In the genomic region with DNA sequence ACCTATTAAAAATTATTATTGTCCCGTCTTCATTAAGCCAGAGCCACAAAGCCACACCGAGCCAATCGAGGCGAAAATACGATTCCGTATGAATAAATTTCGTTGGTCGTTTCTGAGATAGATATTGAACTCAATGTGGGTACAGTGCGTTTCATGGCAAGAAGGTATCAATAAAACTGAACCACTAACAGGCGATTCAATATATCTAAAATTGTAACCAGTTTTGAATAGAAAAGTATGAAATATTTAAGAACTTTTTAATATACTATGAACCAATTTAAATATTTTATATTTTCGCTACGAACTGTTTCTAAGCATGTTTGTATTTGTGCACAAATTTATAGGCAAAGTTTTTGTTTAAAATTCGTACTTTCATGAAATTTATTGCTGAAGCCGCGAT, we compare ENCODE assay signal across 1 fruit fly cellular context.
A peak's percentile ranks its signal among the peaks of the same experiment; 100 is the strongest.
TF ChIP-seq lines count a peak whose summit lies in the region.

No protein-coding gene starts in this region.

TF ChIP-seq in whole organism, embryonic, 481 proteins besides CTCF, POLR2A, EP300 and RAD21 (continued from another document and continues in another):
- TF ChIP-seq BEAF-32 (GFP tag; optimal IDR thresholded peaks at IDR 0.05; lab: Kevin White, UChicago) (no peak), CG2199 (GFP tag; IDR thresholded peaks at IDR 0.05; lab: Robert Waterston, UW) (no peak), Pdp1 (GFP tag; optimal IDR thresholded peaks at IDR 0.05; lab: Kevin White, UChicago) (peak in 1 of 2 experiments; percentile 18), CG9876 (GFP tag; optimal IDR thresholded peaks at IDR 0.05; lab: Kevin White, UChicago) (no peak), CG9437 (GFP tag; optimal IDR thresholded peaks at IDR 0.05; lab: Kevin White, UChicago) (peak; percentile 11), slbo (GFP tag; IDR thresholded peaks at IDR 0.05; lab: Robert Waterston, UW) (peak; percentile 87), tgo (GFP tag; IDR thresholded peaks at IDR 0.05; lab: Robert Waterston, UW) (no peak), CG10462 (GFP tag; optimal IDR thresholded peaks at IDR 0.05; lab: Kevin White, UChicago) (no peak), CG18599 (GFP tag; optimal IDR thresholded peaks at IDR 0.05; lab: Kevin White, UChicago) (peak; percentile 36), HLH3B (GFP tag; IDR thresholded peaks at IDR 0.05; lab: Robert Waterston, UW) (no peak), gfzf (GFP tag; optimal IDR thresholded peaks at IDR 0.05; lab: Kevin White, UChicago) (no peak), sna (GFP tag; IDR thresholded peaks at IDR 0.05; lab: Robert Waterston, UW; ENCODE audit: partially characterized antibody) (no peak), en (GFP tag; optimal IDR thresholded peaks at IDR 0.05; lab: Kevin White, UChicago) (no peak), sug (tag; optimal IDR thresholded peaks at IDR 0.05; lab: Kevin White, UChicago) (no peak), bcd (GFP tag; optimal IDR thresholded peaks at IDR 0.05; lab: Kevin White, UChicago) (peak; percentile 5), dmrt99B (tag; optimal IDR thresholded peaks at IDR 0.05; lab: Kevin White, UChicago) (peak; percentile 9), CoRest (tag; optimal IDR thresholded peaks at IDR 0.05; lab: Kevin White, UChicago) (peak; percentile 73), CG13894 (tag; optimal IDR thresholded peaks at IDR 0.05; lab: Kevin White, UChicago) (no peak), sqz (GFP tag; optimal IDR thresholded peaks at IDR 0.05; lab: Kevin White, UChicago) (no peak), Poxn (GFP tag; IDR thresholded peaks at IDR 0.05; lab: Robert Waterston, UW) (peak; percentile 63), btn (GFP tag; optimal IDR thresholded peaks at IDR 0.05; lab: Kevin White, UChicago) (no peak), twi (tag; optimal IDR thresholded peaks at IDR 0.05; lab: Kevin White, UChicago) (no peak), CG11085 (GFP tag; IDR thresholded peaks at IDR 0.05; lab: Robert Waterston, UW) (no peak), tna (GFP tag; IDR thresholded peaks at IDR 0.05; lab: Robert Waterston, UW; ENCODE audit: partially characterized antibody) (no peak), Doc3 (GFP tag; IDR thresholded peaks at IDR 0.05; lab: Robert Waterston, UW; ENCODE audit: partially characterized antibody) (no peak), vvl (GFP tag; IDR thresholded peaks at IDR 0.05; lab: Robert Waterston, UW) (peak; percentile 55), Rfx (GFP tag; IDR thresholded peaks at IDR 0.05; lab: Robert Waterston, UW) (peak; percentile 93), YL-1 (GFP tag; optimal IDR thresholded peaks at IDR 0.05; lab: Kevin White, UChicago) (no peak), CG13296 (GFP tag; optimal IDR thresholded peaks at IDR 0.05; lab: Kevin White, UChicago) (peak; percentile 9), vfl (GFP tag; optimal IDR thresholded peaks at IDR 0.05; lab: Kevin White, UChicago) (peak; percentile 59), CG32532 (GFP tag; IDR thresholded peaks at IDR 0.05; lab: Robert Waterston, UW) (peak; percentile 87), HLH4C (GFP tag; IDR thresholded peaks at IDR 0.05; lab: Robert Waterston, UW; ENCODE audit: partially characterized antibody) (no peak), CG3838 (GFP tag; optimal IDR thresholded peaks at IDR 0.05; lab: Kevin White, UChicago) (no peak), CG10431 (GFP tag; optimal IDR thresholded peaks at IDR 0.05; lab: Kevin White, UChicago) (no peak), Ssrp (tag; optimal IDR thresholded peaks at IDR 0.05; lab: Kevin White, UChicago) (no peak), CG2889 (GFP tag; IDR thresholded peaks at IDR 0.05; lab: Robert Waterston, UW) (no peak), CG18619 (GFP tag; optimal IDR thresholded peaks at IDR 0.05; lab: Kevin White, UChicago) (peak; percentile 64), CG2875 (GFP tag; optimal IDR thresholded peaks at IDR 0.05; lab: Kevin White, UChicago) (no peak), hth (optimal IDR thresholded peaks at IDR 0.05; lab: Kevin White, UChicago) (no peak), abd-A (tag; optimal IDR thresholded peaks at IDR 0.05; lab: Kevin White, UChicago) (no peak), Deaf1 (tag; optimal IDR thresholded peaks at IDR 0.05; lab: Kevin White, UChicago) (peak; percentile 21), Dek (tag; optimal IDR thresholded peaks at IDR 0.05; lab: Kevin White, UChicago) (peak; percentile 81), B-H2 (GFP tag; optimal IDR thresholded peaks at IDR 0.05; lab: Kevin White, UChicago) (no peak), tin (GFP tag; optimal IDR thresholded peaks at IDR 0.05; lab: Kevin White, UChicago) (no peak), Hand (GFP tag; optimal IDR thresholded peaks at IDR 0.05; lab: Kevin White, UChicago) (no peak), CG7987 (GFP tag; optimal IDR thresholded peaks at IDR 0.05; lab: Kevin White, UChicago) (no peak), NC2β (GFP tag; optimal IDR thresholded peaks at IDR 0.05; lab: Kevin White, UChicago) (no peak), CG14860 (GFP tag; IDR thresholded peaks at IDR 0.05; lab: Robert Waterston, UW; ENCODE audit: partially characterized antibody) (no peak), hkb (optimal IDR thresholded peaks at IDR 0.05; lab: Kevin White, UChicago) (no peak), hkb (GFP tag; IDR thresholded peaks at IDR 0.05; lab: Robert Waterston, UW) (peak; percentile 60; the same call in 1 of the 2 replicates), Ada2b (GFP tag; IDR thresholded peaks at IDR 0.05; lab: Robert Waterston, UW) (0 out of 2 replicates have a peak, but pooled peaks have one; percentile 11), Ravus (GFP tag; IDR thresholded peaks at IDR 0.05; lab: Robert Waterston, UW) (no peak), pita (GFP tag; optimal IDR thresholded peaks at IDR 0.05; lab: Kevin White, UChicago) (no peak), tup (GFP tag; optimal IDR thresholded peaks at IDR 0.05; lab: Kevin White, UChicago) (no peak), CG1647 (GFP tag; optimal IDR thresholded peaks at IDR 0.05; lab: Kevin White, UChicago) (no peak), HLHmδ (GFP tag; optimal IDR thresholded peaks at IDR 0.05; lab: Kevin White, UChicago) (no peak), CG4820 (GFP tag; optimal IDR thresholded peaks at IDR 0.05; lab: Kevin White, UChicago) (no peak), bbx (GFP tag; IDR thresholded peaks at IDR 0.05; lab: Robert Waterston, UW; ENCODE audit: partially characterized antibody) (no peak), CG8290 (GFP tag; optimal IDR thresholded peaks at IDR 0.05; lab: Kevin White, UChicago) (no peak), CG8290 (tag; optimal IDR thresholded peaks at IDR 0.05; lab: Kevin White, UChicago) (peak in 1 of 2 experiments; percentile 74), H15 (GFP tag; IDR thresholded peaks at IDR 0.05; lab: Robert Waterston, UW) (peak; percentile 50; the same call in 2 of the 3 replicates), slp2 (GFP tag; optimal IDR thresholded peaks at IDR 0.05; lab: Kevin White, UChicago) (no peak), oc (tag; optimal IDR thresholded peaks at IDR 0.05; lab: Kevin White, UChicago) (no peak), D (optimal IDR thresholded peaks at IDR 0.05; lab: Kevin White, UChicago) (no peak), D (GFP tag; optimal IDR thresholded peaks at IDR 0.05; lab: Kevin White, UChicago) (no peak), Drgx (GFP tag; IDR thresholded peaks at IDR 0.05; lab: Robert Waterston, UW) (no peak), al (GFP tag; IDR thresholded peaks at IDR 0.05; lab: Robert Waterston, UW) (peak; percentile 56; the same call in 1 of the 2 replicates), CG10979 (tag; optimal IDR thresholded peaks at IDR 0.05; lab: Kevin White, UChicago) (no peak), croc (GFP tag; conservative IDR thresholded peaks at IDR 0.05; lab: Robert Waterston, UW) (no peak), Dref (GFP tag; IDR thresholded peaks at IDR 0.05; lab: Robert Waterston, UW) (no peak), CG6765 (GFP tag; optimal IDR thresholded peaks at IDR 0.05; lab: Kevin White, UChicago) (no peak), Abd-B (GFP tag; optimal IDR thresholded peaks at IDR 0.05; lab: Kevin White, UChicago) (no peak), pan (optimal IDR thresholded peaks at IDR 0.05; lab: Kevin White, UChicago) (no peak), pan (GFP tag; optimal IDR thresholded peaks at IDR 0.05 in 1 of 2, IDR thresholded peaks at IDR 0.05 in 1 of 2) (peak in 1 of 2 experiments; percentile 57), p53 (GFP tag; optimal IDR thresholded peaks at IDR 0.05; lab: Kevin White, UChicago) (no peak), zen2 (GFP tag; IDR thresholded peaks at IDR 0.05; lab: Robert Waterston, UW; ENCODE audit: partially characterized antibody) (no peak), kni (GFP tag; optimal IDR thresholded peaks at IDR 0.05; lab: Kevin White, UChicago) (no peak), CG12299 (tag; optimal IDR thresholded peaks at IDR 0.05; lab: Kevin White, UChicago) (no peak), ssp (GFP tag; IDR thresholded peaks at IDR 0.05; lab: Robert Waterston, UW) (no peak), nerfin-2 (GFP tag; IDR thresholded peaks at IDR 0.05; lab: Robert Waterston, UW; ENCODE audit: partially characterized antibody) (no peak), ERR (GFP tag; optimal IDR thresholded peaks at IDR 0.05; lab: Kevin White, UChicago) (no peak), danr (GFP tag; IDR thresholded peaks at IDR 0.05; lab: Robert Waterston, UW) (peak; percentile 26; the same call in 1 of the 2 replicates), grn (GFP tag; optimal IDR thresholded peaks at IDR 0.05; lab: Kevin White, UChicago) (no peak), CG7271 (tag; optimal IDR thresholded peaks at IDR 0.05; lab: Kevin White, UChicago) (no peak), ranshi (GFP tag; IDR thresholded peaks at IDR 0.05; lab: Robert Waterston, UW) (no peak), HmgD (GFP tag; optimal IDR thresholded peaks at IDR 0.05; lab: Kevin White, UChicago) (no peak), rib (GFP tag; IDR thresholded peaks at IDR 0.05; lab: Robert Waterston, UW) (no peak), fru (optimal IDR thresholded peaks at IDR 0.05; lab: Kevin White, UChicago) (no peak), Doc2 (GFP tag; IDR thresholded peaks at IDR 0.05; lab: Robert Waterston, UW) (no peak), CG2120 (GFP tag; optimal IDR thresholded peaks at IDR 0.05; lab: Kevin White, UChicago) (peak; percentile 88), Dfd (GFP tag; optimal IDR thresholded peaks at IDR 0.05; lab: Kevin White, UChicago) (no peak), CG11560 (tag; IDR thresholded peaks at IDR 0.05; lab: Robert Waterston, UW) (no peak), BtbVII (GFP tag; optimal IDR thresholded peaks at IDR 0.05; lab: Kevin White, UChicago) (peak; percentile 27), prd (optimal IDR thresholded peaks at IDR 0.05; lab: Kevin White, UChicago) (no peak), prd (GFP tag; IDR thresholded peaks at IDR 0.05; lab: Robert Waterston, UW) (peak; percentile 58; the same call in 2 of the 3 replicates), CG4617 (GFP tag; optimal IDR thresholded peaks at IDR 0.05; lab: Kevin White, UChicago; ENCODE audit: borderline replicate concordance) (no peak), CG31224 (GFP tag; IDR thresholded peaks at IDR 0.05; lab: Robert Waterston, UW) (peak; percentile 46; the same call in 1 of the 2 replicates), dmrt11E (tag; optimal IDR thresholded peaks at IDR 0.05; lab: Kevin White, UChicago) (no peak), CG15514 (GFP tag; optimal IDR thresholded peaks at IDR 0.05; lab: Kevin White, UChicago) (no peak), Xrp1 (GFP tag; IDR thresholded peaks at IDR 0.05; lab: Robert Waterston, UW) (peak; percentile 23; the same call in 1 of the 2 replicates), hb (GFP tag; IDR thresholded peaks at IDR 0.05; lab: Robert Waterston, UW; ENCODE audit: partially characterized antibody) (no peak), fd64A (GFP tag; optimal IDR thresholded peaks at IDR 0.05; lab: Kevin White, UChicago) (no peak), Fer3 (tag; optimal IDR thresholded peaks at IDR 0.05; lab: Kevin White, UChicago) (peak; percentile 68), mam (GFP tag; optimal IDR thresholded peaks at IDR 0.05; lab: Kevin White, UChicago) (no peak), CG17359 (tag; optimal IDR thresholded peaks at IDR 0.05; lab: Kevin White, UChicago) (peak; percentile 38), peb (GFP tag; IDR thresholded peaks at IDR 0.05; lab: Robert Waterston, UW) (no peak), da (GFP tag; optimal IDR thresholded peaks at IDR 0.05; lab: Kevin White, UChicago) (no peak), cg (GFP tag; optimal IDR thresholded peaks at IDR 0.05; lab: Kevin White, UChicago) (no peak), NC2α (GFP tag; optimal IDR thresholded peaks at IDR 0.05; lab: Kevin White, UChicago) (no peak), Trl (optimal IDR thresholded peaks at IDR 0.05; lab: Kevin White, UChicago) (no peak), Trl (GFP tag; optimal IDR thresholded peaks at IDR 0.05; lab: Kevin White, UChicago) (no peak), Med (GFP tag; lab: Kevin White, UChicago) (peak; percentile 77), CG6689 (GFP tag; IDR thresholded peaks at IDR 0.05; lab: Robert Waterston, UW) (peak; percentile 39; the same call in 1 of the 2 replicates), CG18476 (GFP tag; optimal IDR thresholded peaks at IDR 0.05; lab: Kevin White, UChicago) (no peak), az2 (GFP tag; optimal IDR thresholded peaks at IDR 0.05; lab: Kevin White, UChicago) (peak; percentile 45), Hmx (GFP tag; optimal IDR thresholded peaks at IDR 0.05; lab: Kevin White, UChicago) (no peak), CG3847 (GFP tag; IDR thresholded peaks at IDR 0.05; lab: Robert Waterston, UW) (peak; percentile 42; the same call in 1 of the 2 replicates), MTF-1 (GFP tag; optimal IDR thresholded peaks at IDR 0.05; lab: Kevin White, UChicago; ENCODE audit: borderline replicate concordance) (no peak), Side (GFP tag; optimal IDR thresholded peaks at IDR 0.05; lab: Kevin White, UChicago) (no peak), Optix (GFP tag; IDR thresholded peaks at IDR 0.05; lab: Robert Waterston, UW) (no peak), CG17802 (tag; optimal IDR thresholded peaks at IDR 0.05; lab: Kevin White, UChicago) (no peak), dan (GFP tag; IDR thresholded peaks at IDR 0.05; lab: Robert Waterston, UW) (no peak), CG33213 (GFP tag; optimal IDR thresholded peaks at IDR 0.05; lab: Kevin White, UChicago) (no peak), CG2129 (GFP tag; IDR thresholded peaks at IDR 0.05; lab: Robert Waterston, UW; ENCODE audit: partially characterized antibody) (no peak), CG12236 (GFP tag; optimal IDR thresholded peaks at IDR 0.05; lab: Kevin White, UChicago) (no peak), CG12942 (GFP tag; optimal IDR thresholded peaks at IDR 0.05; lab: Kevin White, UChicago) (peak; percentile 17), CG17912 (GFP tag; optimal IDR thresholded peaks at IDR 0.05; lab: Kevin White, UChicago) (no peak), grau (tag; optimal IDR thresholded peaks at IDR 0.05; lab: Kevin White, UChicago) (peak; percentile 79), crol (GFP tag; IDR thresholded peaks at IDR 0.05; lab: Robert Waterston, UW) (no peak), TFAM (GFP tag; optimal IDR thresholded peaks at IDR 0.05; lab: Kevin White, UChicago) (no peak)
